Fruit fly (Drosophila melanogaster) whole organism, adult: ENCODE data around the gene pigs.

Experiments used
- CG11617 ChIP-seq: fragments of 200-800 bp; sonication (Bioruptor generic); optimal IDR thresholded peaks from 2 replicates; lab custom pipeline; 2017; ENCODE audit warnings: mild to moderate bottlenecking, missing biosample characterization, missing genetic modification reagents, missing genetic modification characterization
- CG12768 ChIP-seq: fragments of 200-800 bp; sonication (Bioruptor generic); optimal IDR thresholded peaks from 2 replicates; lab custom pipeline; 2017; ENCODE audit warnings: missing biosample characterization, missing genetic modification characterization, mild to moderate bottlenecking, moderate library complexity, missing genetic modification reagents
- CG14711 ChIP-seq: fragments of 200-800 bp; sonication (Bioruptor generic); optimal IDR thresholded peaks from 2 replicates; lab custom pipeline; 2018; ENCODE audit warnings: missing biosample characterization, mild to moderate bottlenecking, missing genetic modification characterization, moderate library complexity
- CG1620 ChIP-seq: fragments of 200-800 bp; sonication (Bioruptor generic); optimal IDR thresholded peaks from 2 replicates; lab custom pipeline; 2016; ENCODE audit warnings: missing biosample characterization, missing genetic modification characterization
- CG33017 ChIP-seq: fragments of 200-800 bp; sonication (Bioruptor generic); optimal IDR thresholded peaks from 2 replicates; lab custom pipeline; 2018; ENCODE audit warnings: missing biosample characterization, mild to moderate bottlenecking, missing genetic modification characterization, moderate library complexity
- CG5204 ChIP-seq: fragments of 200-800 bp; sonication (Bioruptor generic); optimal IDR thresholded peaks from 2 replicates; lab custom pipeline; 2016; ENCODE audit warnings: missing biosample characterization, missing genetic modification characterization
- CG7045 ChIP-seq: fragments of 200-800 bp; sonication (Bioruptor generic); optimal IDR thresholded peaks from 2 replicates; lab custom pipeline; 2017; ENCODE audit warnings: missing biosample characterization, mild to moderate bottlenecking, missing genetic modification characterization
- CG7101 ChIP-seq: fragments of 200-800 bp; sonication (Bioruptor generic); optimal IDR thresholded peaks from 2 replicates; lab custom pipeline; 2018; ENCODE audit warnings: missing biosample characterization, mild to moderate bottlenecking, missing genetic modification characterization, moderate library complexity
- Clk ChIP-seq: fragments of 200-800 bp; sonication (Bioruptor generic); optimal IDR thresholded peaks from 2 replicates; lab custom pipeline; 2017; ENCODE audit warnings: missing biosample characterization, missing genetic modification characterization
- Crg-1 ChIP-seq: fragments of 200-800 bp; sonication (Bioruptor generic); optimal IDR thresholded peaks from 2 replicates; lab custom pipeline; 2016; ENCODE audit warnings: missing biosample characterization, missing genetic modification characterization
- Hr96 ChIP-seq: fragments of 200-800 bp; sonication (Bioruptor generic); optimal IDR thresholded peaks from 2 replicates; lab custom pipeline; 2016; ENCODE audit warnings: missing biosample characterization, missing genetic modification characterization
- Mnt ChIP-seq: fragments of 200-800 bp; sonication (Bioruptor generic); optimal IDR thresholded peaks from 2 replicates; lab custom pipeline; 2016; ENCODE audit warnings: missing biosample characterization, mild to moderate bottlenecking, missing genetic modification characterization
- bab1 ChIP-seq: fragments of 200-800 bp; sonication (Bioruptor generic); optimal IDR thresholded peaks from 3 replicates; lab custom pipeline; 2019; ENCODE audit warnings: missing biosample characterization, mild to moderate bottlenecking, missing genetic modification characterization, moderate library complexity
- cic ChIP-seq: fragments of 200-800 bp; sonication (Bioruptor generic); optimal IDR thresholded peaks from 2 replicates; lab custom pipeline; 2017; ENCODE audit warnings: missing biosample characterization, mild to moderate bottlenecking, missing genetic modification characterization, moderate library complexity
- cnc ChIP-seq, 2 experiments: fragments of >200 bp; optimal IDR thresholded peaks; 2 replicates each; lab custom pipeline; 2017
- kay ChIP-seq: fragments of 200-800 bp; sonication (Bioruptor generic); peaks from one replicate; lab custom pipeline; 2016; ENCODE audit warnings: missing biosample characterization, missing genetic modification characterization, borderline replicate concordance
- ovo ChIP-seq: fragments of 200-800 bp; sonication (Bioruptor generic); optimal IDR thresholded peaks from 2 replicates; lab custom pipeline; 2016; ENCODE audit warnings: missing biosample characterization, missing genetic modification characterization
- pad ChIP-seq: fragments of 200-800 bp; sonication (Bioruptor generic); optimal IDR thresholded peaks from 3 replicates; lab custom pipeline; 2017; ENCODE audit warnings: missing biosample characterization, missing genetic modification characterization, mild to moderate bottlenecking, moderate library complexity, missing genetic modification reagents
- tj ChIP-seq: fragments of 200-800 bp; sonication (Bioruptor generic); optimal IDR thresholded peaks from 3 replicates; lab custom pipeline; 2017; ENCODE audit warnings: missing biosample characterization, mild to moderate bottlenecking, missing genetic modification characterization, moderate library complexity
- toe ChIP-seq: fragments of 200-800 bp; sonication (Bioruptor generic); optimal IDR thresholded peaks from 2 replicates; lab custom pipeline; 2016; ENCODE audit warnings: missing biosample characterization, missing genetic modification characterization

The pigs gene

dm6 chrX:6661392-6661837 is 61.6 kb downstream of the pigs start, which contains the start of the genes CG3224 and Ctr1A:
CG3224 (minus strand) TSS chrX:6661462.
Ctr1A (plus strand) TSS chrX:6661647.
- TF ChIP-seq CG7101 (peak; percentile 16), bab1 (GFP tag; lab: Kevin White, UChicago) (peak; percentile 34), CG14711 (peak; percentile 27), CG11617 (GFP tag; lab: Kevin White, UChicago) (peak; percentile 22), pad (no peak), Mnt (GFP tag; lab: Kevin White, UChicago) (peak; percentile 63), kay (GFP tag; lab: Kevin White, UChicago) (peak; percentile 69), CG33017 (tag; lab: Kevin White, UChicago) (no peak)

DNA sequence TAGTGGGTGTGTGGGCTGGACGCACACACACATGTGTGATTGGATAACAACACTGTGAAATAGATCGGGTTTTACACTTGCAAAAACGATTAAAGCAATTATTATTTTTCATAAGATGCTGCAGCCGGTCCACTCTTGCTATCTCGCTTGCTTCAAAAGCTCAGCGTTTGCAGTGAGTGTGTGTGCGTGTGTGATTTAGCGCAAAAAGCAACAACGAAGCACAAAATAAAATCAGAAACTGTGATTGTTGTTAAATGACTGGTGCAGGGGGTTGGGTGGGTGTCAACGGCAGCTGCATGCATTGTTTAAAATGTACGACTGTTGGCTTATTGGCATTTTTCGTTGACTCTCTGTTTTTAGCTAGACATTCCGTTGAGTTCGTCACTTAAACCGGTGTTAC is 62.0 kb downstream of the pigs start:
- TF ChIP-seq CG7045 (GFP tag; lab: Kevin White, UChicago) (no peak), Hr96 (GFP tag; lab: Kevin White, UChicago) (no peak), CG7101 (no peak), tj (GFP tag; lab: Kevin White, UChicago) (peak; percentile 67), CG5204 (GFP tag; lab: Kevin White, UChicago) (no peak)

dm6 chrX:6662378-6662777 is 62.5 kb downstream of the pigs start:
- peak; percentile 73 for TF ChIP-seq pad
- TF ChIP-seq cnc (optimal IDR thresholded peaks at IDR 0.05; lab: Kevin White, UChicago) = no peak
- TF ChIP-seq CG14711 = no peak
- TF ChIP-seq kay (GFP tag; lab: Kevin White, UChicago) = peak; percentile 43
- peak; percentile 74 for TF ChIP-seq ovo (GFP tag; lab: Kevin White, UChicago)
- no peak for TF ChIP-seq bab1 (GFP tag; lab: Kevin White, UChicago)

dm6 chrX:6662876-6663551 is 63.2 kb downstream of the pigs start:
- no peak for TF ChIP-seq Crg-1
- no peak for TF ChIP-seq CG1620 (GFP tag; lab: Kevin White, UChicago)
- TF ChIP-seq CG7045 (GFP tag; lab: Kevin White, UChicago) = no peak
- no peak for TF ChIP-seq Clk (GFP tag; lab: Kevin White, UChicago)
- TF ChIP-seq CG7101 = no peak

dm6 chrX:6663976-6664375 is 64.1 kb downstream of the pigs start:
- no peak for TF ChIP-seq Crg-1
- TF ChIP-seq tj (GFP tag; lab: Kevin White, UChicago) = peak; percentile 3

DNA sequence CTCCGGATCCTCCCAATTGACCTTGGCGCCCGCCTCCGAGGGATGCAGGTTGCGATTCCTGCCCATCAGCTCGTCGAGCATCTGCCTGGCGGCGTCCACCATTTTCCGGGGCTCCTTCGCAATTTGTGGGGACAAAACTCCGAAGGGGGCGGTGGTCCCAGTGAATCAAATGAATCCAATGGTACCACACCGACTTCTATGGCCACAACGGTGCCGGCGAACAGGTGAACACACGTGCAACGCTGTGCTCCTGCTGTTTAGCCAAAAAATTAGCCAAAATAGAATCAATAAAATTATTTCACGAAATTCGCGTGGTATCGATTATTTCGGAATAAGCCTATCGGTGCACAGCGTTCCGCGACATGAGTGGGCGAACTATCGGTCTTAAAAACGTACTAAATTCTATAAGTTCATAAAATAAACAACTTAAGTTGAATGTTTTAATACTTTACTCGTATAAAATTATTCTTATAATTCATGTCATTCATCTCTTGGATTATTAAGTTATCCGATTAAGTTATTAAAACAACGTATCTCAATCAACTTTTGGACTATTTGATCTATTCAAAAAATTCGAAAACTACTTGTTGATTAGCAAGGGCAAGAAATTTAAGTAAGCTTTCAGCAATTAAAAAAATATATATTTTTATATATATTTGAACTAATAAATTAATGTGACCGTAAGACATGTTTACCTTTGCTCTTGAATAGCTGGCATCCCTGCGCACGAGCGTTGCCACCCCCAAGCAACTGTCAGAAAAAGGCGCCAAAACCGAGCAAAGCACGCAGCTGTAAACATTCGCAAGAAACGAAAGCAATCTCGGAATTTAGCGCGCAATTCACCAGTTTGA is 74.0 kb downstream of the pigs start, which contains the start of the genes CG3198 and Mcm6:
Gene CG3198, minus strand, starts transcription at position 337 of the 851 bp plus-strand sequence.
Gene Mcm6, plus strand, starts transcription at position 751 of the 851 bp plus-strand sequence.
- TF ChIP-seq CG11617 (GFP tag; lab: Kevin White, UChicago) (peak; percentile 33), CG33017 (tag; lab: Kevin White, UChicago) (no peak), CG1620 (GFP tag; lab: Kevin White, UChicago) (no peak), ovo (GFP tag; lab: Kevin White, UChicago) (no peak), tj (GFP tag; lab: Kevin White, UChicago) (no peak), kay (GFP tag; lab: Kevin White, UChicago) (no peak), CG7101 (no peak)

DNA sequence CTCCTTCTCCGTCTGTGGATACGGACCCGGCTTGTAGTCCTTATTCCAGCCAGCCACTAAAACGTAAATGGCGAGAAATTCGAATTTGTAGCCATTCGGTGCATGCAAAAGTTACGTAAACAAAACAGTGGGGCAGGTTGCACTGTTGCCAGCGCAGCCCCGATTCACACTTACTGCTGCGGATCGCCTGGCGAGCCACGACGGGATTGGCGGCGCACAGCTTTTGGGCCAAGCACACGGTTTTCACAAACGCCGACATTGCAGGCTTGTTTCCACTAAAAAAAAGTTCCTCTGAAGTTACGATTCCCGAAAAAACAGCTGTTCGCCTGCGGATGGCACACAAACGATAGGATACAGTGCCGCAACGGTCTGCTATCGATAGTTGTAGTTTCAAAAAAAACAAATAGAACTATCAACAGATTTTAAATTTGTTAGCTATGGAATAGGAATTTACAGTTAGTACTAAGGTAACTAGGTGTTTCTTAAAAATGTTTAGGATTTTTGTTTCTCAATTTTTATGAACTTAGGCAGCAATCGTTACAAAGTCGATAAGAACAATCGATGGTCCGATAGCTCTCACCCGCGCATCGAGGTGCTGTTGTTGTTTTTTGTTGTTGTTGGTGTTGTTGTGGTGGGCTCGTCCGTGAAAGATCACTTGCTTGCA is 78.1 kb downstream of the pigs start, which contains the start of gene Fum1:
Gene Fum1, plus strand, starts transcription at position 599 of the 664 bp plus-strand sequence.
- TF ChIP-seq CG14711 = peak; percentile 44
- TF ChIP-seq Hr96 (GFP tag; lab: Kevin White, UChicago) = no peak
- peak; percentile 11 for TF ChIP-seq pad
- TF ChIP-seq Mnt (GFP tag; lab: Kevin White, UChicago) = peak; percentile 65
- peak; percentile 62 for TF ChIP-seq CG1620 (GFP tag; lab: Kevin White, UChicago)
- TF ChIP-seq CG7101 = peak; percentile 26
- TF ChIP-seq tj (GFP tag; lab: Kevin White, UChicago) = no peak
- no peak for TF ChIP-seq CG12768 (GFP tag; lab: Kevin White, UChicago)
- no peak for TF ChIP-seq kay (GFP tag; lab: Kevin White, UChicago)
- TF ChIP-seq CG7045 (GFP tag; lab: Kevin White, UChicago) = no peak
- TF ChIP-seq cic (GFP tag; lab: Kevin White, UChicago) = no peak
- no peak for TF ChIP-seq ovo (GFP tag; lab: Kevin White, UChicago)
- peak; percentile 48 for TF ChIP-seq toe (GFP tag; lab: Kevin White, UChicago)
- TF ChIP-seq bab1 (GFP tag; lab: Kevin White, UChicago) = peak; percentile 43
- TF ChIP-seq Crg-1 = peak; percentile 40
- no peak for TF ChIP-seq CG33017 (tag; lab: Kevin White, UChicago)
- TF ChIP-seq CG5204 (GFP tag; lab: Kevin White, UChicago) = no peak
- peak; percentile 35 for TF ChIP-seq CG11617 (GFP tag; lab: Kevin White, UChicago)
